Worm (Caenorhabditis elegans) whole organism, early embryonic: ENCODE results near the gene gst-21.

ENCODE experiments used
- B0310.2 ChIP-seq: sonication (generic microtip); optimal IDR thresholded peaks from 2 replicates; lab custom pipeline; 2016; ENCODE audit warnings: mild to moderate bottlenecking, missing genetic modification characterization, missing compliant biosample characterization
- F13C5.2 ChIP-seq: sonication (generic microtip); optimal IDR thresholded peaks from 2 replicates; lab custom pipeline; 2017; ENCODE audit warnings: mild to moderate bottlenecking, missing genetic modification characterization, inconsistent platforms, missing compliant biosample characterization
- aly-1 ChIP-seq: sonication (generic microtip); optimal IDR thresholded peaks from 2 replicates; lab custom pipeline; 2016; ENCODE audit warnings: missing genetic modification characterization, missing compliant biosample characterization
- ama-1 ChIP-seq: fragments of 150-350 bp; optimal IDR thresholded peaks from 2 replicates; lab custom pipeline; 2014
- ceh-13 ChIP-seq: fragments of 200-800 bp; sonication (Bioruptor generic); optimal IDR thresholded peaks from 2 replicates; lab custom pipeline; 2018; ENCODE audit warnings: mild to moderate bottlenecking, missing genetic modification characterization, missing compliant biosample characterization
- ceh-36 ChIP-seq: sonication (generic microtip); optimal IDR thresholded peaks from 2 replicates; lab custom pipeline; 2016; ENCODE audit warnings: missing genetic modification characterization, inconsistent platforms, missing compliant biosample characterization
- ets-7 ChIP-seq: sonication (generic microtip); optimal IDR thresholded peaks from 2 replicates; lab custom pipeline; 2016; ENCODE audit warnings: missing genotype, missing genetic modification characterization, missing compliant biosample characterization
- flt-1 ChIP-seq: fragments of 200-800 bp; sonication (Bioruptor generic); IDR thresholded peaks from 2 replicates; pipeline ENCODE4 v1.3.6; 2022; ENCODE audit warnings: missing genetic modification characterization, missing compliant biosample characterization
- hmbx-1 ChIP-seq: sonication (generic microtip); optimal IDR thresholded peaks from 2 replicates; lab custom pipeline; 2016; ENCODE audit warnings: mild to moderate bottlenecking, missing genetic modification characterization, missing compliant biosample characterization
- hmg-4 ChIP-seq: fragments of 200-800 bp; sonication (Bioruptor generic); optimal IDR thresholded peaks from 2 replicates; lab custom pipeline; 2018; ENCODE audit warnings: mild to moderate bottlenecking, missing genetic modification characterization, missing compliant biosample characterization
- hnd-1 ChIP-seq: sonication (generic microtip); optimal IDR thresholded peaks from 2 replicates; lab custom pipeline; 2016; ENCODE audit warnings: missing genetic modification characterization, missing compliant biosample characterization
- pes-1 ChIP-seq: fragments of 200-800 bp; sonication (Bioruptor generic); IDR thresholded peaks from 2 replicates; pipeline ENCODE4 v1.3.6; 2022; ENCODE audit warnings: missing genetic modification reagents, missing genetic modification characterization, missing compliant biosample characterization
- scrt-1 ChIP-seq: fragments of 200-800 bp; sonication (Bioruptor generic); IDR thresholded peaks from 2 replicates; pipeline ENCODE4 v1.3.6; 2022; ENCODE audit warnings: missing genetic modification characterization, missing compliant biosample characterization
- sea-1 ChIP-seq: fragments of 200-800 bp; sonication (Bioruptor generic); conservative IDR thresholded peaks from 2 replicates; pipeline ENCODE4 v1.3.6; 2022; ENCODE audit warnings: missing genetic modification characterization, missing compliant biosample characterization
- tbx-11 ChIP-seq: fragments of 200-800 bp; sonication (Bioruptor generic); IDR thresholded peaks from 2 replicates; pipeline ENCODE4 v1.3.6; 2022; ENCODE audit warnings: missing genetic modification characterization, missing compliant biosample characterization
- tbx-37 ChIP-seq: fragments of 200-800 bp; sonication (Bioruptor generic); conservative IDR thresholded peaks from 2 replicates; pipeline ENCODE4 v1.3.6; 2022; ENCODE audit warnings: missing genetic modification reagents, missing genetic modification characterization, missing compliant biosample characterization
- tra-4 ChIP-seq: sonication (generic microtip); optimal IDR thresholded peaks from 2 replicates; lab custom pipeline; 2017; ENCODE audit warnings: missing genetic modification characterization, missing compliant biosample characterization

The gst-21 gene

DNA sequence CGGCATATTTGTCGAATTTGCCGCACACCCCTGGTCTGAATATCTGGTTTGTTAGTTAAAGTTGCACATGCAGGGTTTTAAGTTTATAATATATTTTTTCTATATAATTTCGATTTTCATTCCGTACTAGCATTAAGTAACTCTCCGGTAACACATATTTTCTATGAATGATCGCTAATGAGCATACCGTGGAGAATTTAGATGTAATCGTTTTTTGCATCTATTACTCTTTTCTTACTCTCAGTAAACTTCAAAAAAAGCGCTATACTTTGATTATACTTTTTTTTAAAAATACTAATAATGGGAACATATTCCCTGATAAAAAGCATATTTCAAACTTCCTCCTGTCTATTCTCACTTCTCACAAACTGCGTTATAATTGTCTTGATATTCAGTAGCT, 2.8 kb upstream of the gst-21 start, which contains the start of gene str-160:
TSS of gene str-160 (plus strand) at position 301 of the 400 bp plus-strand sequence.
- TF ChIP-seq aly-1 (tag; lab: Kevin White, UChicago) (no peak), tbx-11 (GFP tag; lab: Robert Waterston, UW) (no peak), ama-1 (lab: Kevin White, UChicago) (no peak), flt-1 (GFP tag; lab: Robert Waterston, UW) (no peak), sea-1 (GFP tag; lab: Robert Waterston, UW) (no peak), ets-7 (tag; lab: Kevin White, UChicago) (no peak), tbx-37 (GFP tag; lab: Robert Waterston, UW) (no peak), hnd-1 (tag; lab: Kevin White, UChicago) (no peak), ceh-13 (GFP tag; lab: Kevin White, UChicago) (no peak), scrt-1 (GFP tag; lab: Robert Waterston, UW) (no peak), tra-4 (tag; lab: Kevin White, UChicago) (no peak), hmg-4 (GFP tag; lab: Kevin White, UChicago) (no peak), pes-1 (GFP tag; lab: Robert Waterston, UW) (no peak), hmbx-1 (tag; lab: Kevin White, UChicago) (no peak)

DNA sequence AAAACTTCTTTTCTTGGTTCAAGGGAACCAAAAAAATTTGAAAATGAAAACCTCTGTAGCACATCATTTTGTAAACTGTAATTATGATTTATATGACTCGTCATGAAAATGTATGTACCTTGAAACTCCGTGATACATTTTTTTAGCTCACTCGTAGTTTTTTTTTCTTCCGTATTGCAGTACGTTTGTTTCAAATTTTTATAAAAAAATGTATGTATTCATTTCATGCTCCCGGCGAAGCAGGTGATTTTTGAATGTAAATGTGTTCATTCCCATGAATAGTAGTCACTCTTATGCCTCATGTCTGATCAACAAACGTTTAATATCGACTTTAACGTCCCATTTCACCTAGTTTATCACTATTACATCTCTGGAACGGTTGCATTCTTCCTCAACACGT, 6.5 kb downstream of the gst-21 start, which contains the start of gene sri-27:
TSS of gene sri-27 (plus strand) at position 301 of the 400 bp plus-strand sequence.
- TF ChIP-seq ama-1 (lab: Kevin White, UChicago) (no peak), flt-1 (GFP tag; lab: Robert Waterston, UW) (no peak), aly-1 (tag; lab: Kevin White, UChicago) (no peak), hmg-4 (GFP tag; lab: Kevin White, UChicago) (no peak), tra-4 (tag; lab: Kevin White, UChicago) (no peak), sea-1 (GFP tag; lab: Robert Waterston, UW) (no peak), hnd-1 (tag; lab: Kevin White, UChicago) (no peak), F13C5.2 (no peak), hmbx-1 (tag; lab: Kevin White, UChicago) (no peak), scrt-1 (GFP tag; lab: Robert Waterston, UW) (no peak)

DNA sequence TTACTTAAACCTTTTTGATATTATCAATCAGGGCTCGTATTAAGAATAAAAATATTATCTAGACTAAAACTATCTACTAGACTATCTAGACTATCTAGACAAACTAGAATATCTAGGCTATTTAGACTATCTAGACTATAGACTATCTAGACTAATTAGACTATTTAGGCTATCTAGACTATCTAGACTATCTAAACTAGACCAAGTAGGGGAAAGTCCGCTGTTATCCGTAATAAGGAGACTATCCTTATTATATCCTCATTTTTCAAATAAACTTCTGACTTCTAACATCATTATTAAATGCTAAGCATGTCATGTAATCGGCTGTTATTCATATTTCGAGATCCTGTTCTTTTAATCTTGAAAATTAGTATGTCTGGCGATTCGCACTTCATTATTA, 9.9 kb downstream of the gst-21 start, which contains the start of gene srw-101:
TSS of gene srw-101 (plus strand) at position 301 of the 400 bp plus-strand sequence.
- TF ChIP-seq sea-1 (GFP tag; lab: Robert Waterston, UW) (no peak), ama-1 (lab: Kevin White, UChicago) (no peak), hmbx-1 (tag; lab: Kevin White, UChicago) (no peak), tra-4 (tag; lab: Kevin White, UChicago) (no peak), tbx-37 (GFP tag; lab: Robert Waterston, UW) (no peak), hnd-1 (tag; lab: Kevin White, UChicago) (no peak), hmg-4 (GFP tag; lab: Kevin White, UChicago) (no peak), flt-1 (GFP tag; lab: Robert Waterston, UW) (no peak), aly-1 (tag; lab: Kevin White, UChicago) (no peak), ceh-36 (no peak), scrt-1 (GFP tag; lab: Robert Waterston, UW) (no peak), tbx-11 (GFP tag; lab: Robert Waterston, UW) (no peak), F13C5.2 (no peak), ceh-13 (GFP tag; lab: Kevin White, UChicago) (no peak), B0310.2 (no peak), ets-7 (tag; lab: Kevin White, UChicago) (no peak), pes-1 (GFP tag; lab: Robert Waterston, UW) (no peak)

DNA sequence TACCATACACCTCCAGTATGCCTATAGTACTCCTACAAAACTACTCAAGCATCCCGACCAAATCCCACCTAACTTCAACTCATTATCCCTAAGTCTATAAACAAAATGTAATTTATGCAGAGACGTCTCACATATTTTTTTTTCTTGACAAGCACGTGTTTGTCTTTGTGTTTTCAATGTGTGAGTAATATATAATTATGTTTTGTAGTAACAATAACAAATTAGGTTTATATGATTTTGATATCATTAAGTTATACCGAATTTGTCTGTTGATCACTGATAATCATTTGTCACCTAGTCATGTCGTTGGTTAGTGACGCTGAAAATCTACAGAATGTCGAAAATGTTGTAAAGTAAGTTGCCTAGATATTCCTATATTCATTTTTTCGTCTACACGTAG, 11.9 kb downstream of the gst-21 start, which contains the start of gene srw-102:
TSS of gene srw-102 (plus strand) at position 301 of the 400 bp plus-strand sequence.
- TF ChIP-seq aly-1 (tag; lab: Kevin White, UChicago) = no peak
- no peak for TF ChIP-seq pes-1 (GFP tag; lab: Robert Waterston, UW)
- no peak for TF ChIP-seq ceh-13 (GFP tag; lab: Kevin White, UChicago)
- TF ChIP-seq hnd-1 (tag; lab: Kevin White, UChicago) = no peak
- no peak for TF ChIP-seq sea-1 (GFP tag; lab: Robert Waterston, UW)
- TF ChIP-seq ama-1 (lab: Kevin White, UChicago) = no peak

DNA sequence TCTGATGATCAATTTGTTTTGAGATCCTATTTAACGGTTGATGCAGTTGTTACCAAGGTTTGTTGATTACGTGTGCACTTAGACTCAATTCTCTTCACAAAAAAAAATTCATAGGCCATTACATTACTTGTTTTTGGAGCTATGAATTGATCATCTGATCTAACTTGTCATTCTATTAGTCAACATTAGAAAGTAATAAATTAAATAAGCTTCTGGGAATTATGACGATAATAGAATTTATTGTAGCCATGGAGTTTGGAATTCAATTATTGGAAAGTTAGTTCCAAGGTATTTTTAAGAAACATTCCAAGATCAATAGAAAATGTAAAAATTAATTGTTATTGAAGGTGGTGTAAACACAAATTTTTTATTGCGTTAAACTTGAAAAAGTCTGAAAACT, 13.6 kb downstream of the gst-21 start:
- TF ChIP-seq tra-4 (tag; lab: Kevin White, UChicago) = no peak
- TF ChIP-seq scrt-1 (GFP tag; lab: Robert Waterston, UW) = no peak
- no peak for TF ChIP-seq B0310.2
- no peak for TF ChIP-seq flt-1 (GFP tag; lab: Robert Waterston, UW)
- no peak for TF ChIP-seq ceh-36
- TF ChIP-seq tbx-11 (GFP tag; lab: Robert Waterston, UW) = no peak
- no peak for TF ChIP-seq tbx-37 (GFP tag; lab: Robert Waterston, UW)
- TF ChIP-seq ceh-13 (GFP tag; lab: Kevin White, UChicago) = no peak
- no peak for TF ChIP-seq aly-1 (tag; lab: Kevin White, UChicago)
- TF ChIP-seq sea-1 (GFP tag; lab: Robert Waterston, UW) = no peak

DNA sequence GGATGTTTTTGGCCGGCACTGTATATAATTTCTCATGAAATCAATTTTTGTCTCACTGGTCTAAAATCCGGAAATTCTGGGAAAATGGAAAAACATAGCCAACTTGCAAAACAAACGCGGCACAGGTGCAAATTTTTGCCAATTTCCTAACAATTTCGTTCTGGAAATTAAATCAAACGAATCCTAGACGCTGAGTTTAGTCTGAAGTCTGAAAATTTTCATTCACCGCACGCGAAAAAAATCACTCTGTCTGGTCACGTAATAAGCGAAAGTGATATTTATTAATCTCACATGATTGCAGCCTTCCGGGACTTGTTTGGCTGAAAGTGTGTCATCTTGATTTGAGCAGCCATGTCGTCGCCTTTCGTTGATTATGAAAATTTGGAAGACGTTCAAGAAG, 14.9 kb downstream of the gst-21 start, which contains the start of gene srw-103:
TSS of gene srw-103 (plus strand) at position 301 of the 400 bp plus-strand sequence.
- TF ChIP-seq ama-1 (lab: Kevin White, UChicago) (no peak), pes-1 (GFP tag; lab: Robert Waterston, UW) (no peak), sea-1 (GFP tag; lab: Robert Waterston, UW) (no peak), tbx-11 (GFP tag; lab: Robert Waterston, UW) (no peak), hmg-4 (GFP tag; lab: Kevin White, UChicago) (no peak), scrt-1 (GFP tag; lab: Robert Waterston, UW) (no peak)

DNA sequence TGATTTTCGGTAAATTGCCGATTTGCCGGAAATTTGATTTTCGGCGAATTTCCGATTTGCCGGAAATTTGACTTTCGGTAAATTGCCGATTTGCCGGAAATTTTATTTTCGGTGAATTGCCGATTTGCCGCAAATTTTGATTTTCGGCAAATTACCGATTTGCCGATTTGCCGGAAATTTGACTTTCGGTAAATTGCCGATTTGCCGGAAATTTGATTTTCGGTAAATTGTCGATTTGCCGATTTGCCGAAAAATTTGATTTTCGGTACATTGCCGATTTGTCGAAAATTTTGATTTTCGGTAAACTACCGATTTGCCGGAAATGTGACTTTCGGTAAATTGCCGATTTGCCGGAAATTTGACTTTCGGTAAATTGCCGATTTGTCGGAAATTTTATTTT, 18.1 kb downstream of the gst-21 start:
- TF ChIP-seq scrt-1 (GFP tag; lab: Robert Waterston, UW) (peak; percentile 68), tbx-11 (GFP tag; lab: Robert Waterston, UW) (peak; percentile 71; the same call in 1 of the 2 replicates), sea-1 (GFP tag; lab: Robert Waterston, UW) (peak; percentile 88)
